Fruit fly (Drosophila melanogaster) whole organism, embryonic: Measurements from ENCODE around the gene CG4770.

Experiments used
- Aef1 ChIP-seq: fragments of 200-800 bp; sonication (Bioruptor generic); IDR thresholded peaks from 3 replicates; pipeline ENCODE4 v1.3.6; 2022; ENCODE audit warnings: missing biosample characterization, missing genetic modification characterization
- Asciz ChIP-seq: fragments of 200-800 bp; sonication (Bioruptor generic); optimal IDR thresholded peaks from 2 replicates; lab custom pipeline; 2017; ENCODE audit warnings: missing biosample characterization, mild to moderate bottlenecking, missing genetic modification characterization, missing genetic modification reagents
- B-H1 ChIP-seq: fragments of 200-800 bp; sonication (Bioruptor generic); IDR thresholded peaks from 3 replicates; pipeline ENCODE4 v1.3.6; 2022; ENCODE audit warnings: missing biosample characterization, missing genetic modification characterization
- CG10274 ChIP-seq: fragments of 200-800 bp; sonication (Bioruptor generic); optimal IDR thresholded peaks from 3 replicates; lab custom pipeline; 2017; ENCODE audit warnings: missing biosample characterization, mild to moderate bottlenecking, missing genetic modification characterization
- CG11560 ChIP-seq: fragments of 200-800 bp; sonication (Bioruptor generic); IDR thresholded peaks from 3 replicates; pipeline ENCODE4 v1.3.6; 2022; ENCODE audit warnings: missing biosample characterization, missing genetic modification characterization
- CG14860 ChIP-seq: fragments of 200-800 bp; sonication (Bioruptor generic); IDR thresholded peaks from 3 replicates; pipeline ENCODE4 v1.3.6; 2022; ENCODE audit warnings: missing biosample characterization, missing genetic modification characterization; ENCODE audit not compliant: partially characterized antibody
- CG15479 ChIP-seq: fragments of 200-800 bp; sonication (Bioruptor generic); optimal IDR thresholded peaks from 3 replicates; lab custom pipeline; 2019; ENCODE audit warnings: missing biosample characterization, mild to moderate bottlenecking, missing genetic modification characterization, moderate library complexity
- CG1647 ChIP-seq: fragments of 200-800 bp; sonication (Bioruptor generic); optimal IDR thresholded peaks from 3 replicates; lab custom pipeline; 2016; ENCODE audit warnings: missing biosample characterization, missing genetic modification characterization
- CG17612 ChIP-seq: fragments of 200-800 bp; sonication (Bioruptor generic); IDR thresholded peaks from 2 replicates; pipeline ENCODE4 v1.3.6; 2022; ENCODE audit warnings: missing biosample characterization, missing genetic modification characterization
- CG30020 ChIP-seq: fragments of 200-800 bp; optimal IDR thresholded peaks from 2 replicates; lab custom pipeline; 2019; ENCODE audit warnings: missing biosample characterization, mild to moderate bottlenecking, missing genetic modification characterization, moderate library complexity
- CG4328 ChIP-seq: fragments of 200-800 bp; sonication (Bioruptor generic); optimal IDR thresholded peaks from 3 replicates; lab custom pipeline; 2017; ENCODE audit warnings: missing biosample characterization, missing genetic modification reagents, missing genetic modification characterization
- CG5245 ChIP-seq: fragments of 200-800 bp; sonication (Bioruptor generic); optimal IDR thresholded peaks from 3 replicates; lab custom pipeline; 2016; ENCODE audit warnings: missing biosample characterization, missing genetic modification characterization
- CG8359 ChIP-seq: fragments of 200-800 bp; sonication (Bioruptor generic); optimal IDR thresholded peaks from 2 replicates; lab custom pipeline; 2017; ENCODE audit warnings: missing biosample characterization, mild to moderate bottlenecking, missing genetic modification characterization, borderline replicate concordance
- CG8944 ChIP-seq: fragments of 200-800 bp; sonication (Bioruptor generic); optimal IDR thresholded peaks from 3 replicates; lab custom pipeline; 2016; ENCODE audit warnings: missing biosample characterization, missing genetic modification characterization
- CG9727 ChIP-seq: fragments of 200-800 bp; sonication (Bioruptor generic); optimal IDR thresholded peaks from 3 replicates; lab custom pipeline; 2017; ENCODE audit warnings: missing biosample characterization, mild to moderate bottlenecking, missing genetic modification characterization
- Dek ChIP-seq: fragments of 200-800 bp; sonication (Bioruptor generic); optimal IDR thresholded peaks from 3 replicates; lab custom pipeline; 2019; ENCODE audit warnings: missing biosample characterization, mild to moderate bottlenecking, missing genetic modification characterization, moderate library complexity
- Dip2 ChIP-seq: fragments of 200-800 bp; sonication (Bioruptor generic); IDR thresholded peaks from 2 replicates; pipeline ENCODE4 v1.3.6; 2022; ENCODE audit warnings: missing biosample characterization, missing genetic modification characterization
- Doc3 ChIP-seq: fragments of 200-800 bp; sonication (Bioruptor generic); IDR thresholded peaks from 3 replicates; pipeline ENCODE4 v1.3.6; 2022; ENCODE audit warnings: missing biosample characterization, missing genetic modification characterization; ENCODE audit not compliant: partially characterized antibody
- Dp ChIP-seq: fragments of 200-800 bp; sonication (Bioruptor generic); optimal IDR thresholded peaks from 2 replicates; lab custom pipeline; 2018; ENCODE audit warnings: missing biosample characterization, mild to moderate bottlenecking, missing genetic modification characterization, moderate library complexity
- E2f2 ChIP-seq: fragments of 200-800 bp; sonication (Bioruptor generic); IDR thresholded peaks from 2 replicates; pipeline ENCODE4 v1.3.6; 2022; ENCODE audit warnings: missing biosample characterization, missing genetic modification characterization
- Gug ChIP-seq: fragments of 200-800 bp; sonication (Bioruptor generic); IDR thresholded peaks from 4 replicates; pipeline ENCODE4 v1.3.6; 2022; ENCODE audit warnings: missing biosample characterization, missing genetic modification characterization
- HmgZ ChIP-seq: fragments of 200-800 bp; sonication (Bioruptor generic); optimal IDR thresholded peaks from 2 replicates; lab custom pipeline; 2018; ENCODE audit warnings: missing biosample characterization, mild to moderate bottlenecking, missing genetic modification characterization
- Hmx ChIP-seq: fragments of 200-800 bp; sonication (Bioruptor generic); optimal IDR thresholded peaks from 2 replicates; lab custom pipeline; 2016; ENCODE audit warnings: missing biosample characterization, missing genetic modification characterization
- NC2β ChIP-seq: fragments of 200-800 bp; sonication (Bioruptor generic); optimal IDR thresholded peaks from 2 replicates; lab custom pipeline; 2016; ENCODE audit warnings: missing biosample characterization, missing genetic modification characterization
- NfI ChIP-seq: fragments of 200-800 bp; sonication (Bioruptor generic); optimal IDR thresholded peaks from 3 replicates; lab custom pipeline; 2018; ENCODE audit warnings: missing biosample characterization, mild to moderate bottlenecking, missing genetic modification characterization, moderate library complexity
- Oaz ChIP-seq: fragments of 200-800 bp; sonication (Bioruptor generic); IDR thresholded peaks from 2 replicates; pipeline ENCODE4 v1.3.6; 2022; ENCODE audit warnings: missing biosample characterization, missing genetic modification characterization
- Sox102F ChIP-seq: fragments of 200-800 bp; sonication (Bioruptor generic); optimal IDR thresholded peaks from 2 replicates; lab custom pipeline; 2018; ENCODE audit warnings: missing biosample characterization, mild to moderate bottlenecking, missing genetic modification characterization, moderate library complexity
- ab ChIP-seq: fragments of 200-800 bp; sonication (Bioruptor generic); optimal IDR thresholded peaks from 2 replicates; lab custom pipeline; 2016; ENCODE audit warnings: missing biosample characterization, missing genetic modification characterization
- bbx ChIP-seq: fragments of 200-800 bp; sonication (Bioruptor generic); IDR thresholded peaks from 2 replicates; pipeline ENCODE4 v1.3.6; 2022; ENCODE audit warnings: missing biosample characterization, missing genetic modification characterization; ENCODE audit not compliant: partially characterized antibody
- bigmax ChIP-seq: fragments of 200-800 bp; sonication (Bioruptor generic); optimal IDR thresholded peaks from 2 replicates; lab custom pipeline; 2018; ENCODE audit warnings: missing biosample characterization, mild to moderate bottlenecking, missing genetic modification characterization
- cato ChIP-seq: fragments of 200-800 bp; sonication (Bioruptor generic); optimal IDR thresholded peaks from 2 replicates; lab custom pipeline; 2016; ENCODE audit warnings: missing biosample characterization, missing genetic modification characterization, borderline replicate concordance
- caup ChIP-seq: fragments of 200-800 bp; sonication (Bioruptor generic); optimal IDR thresholded peaks from 3 replicates; lab custom pipeline; 2017; ENCODE audit warnings: missing biosample characterization, mild to moderate bottlenecking, missing genetic modification characterization, moderate library complexity; ENCODE audit not compliant: severe bottlenecking
- cg ChIP-seq: fragments of 200-800 bp; sonication (Bioruptor generic); optimal IDR thresholded peaks from 3 replicates; lab custom pipeline; 2019; ENCODE audit warnings: missing biosample characterization, mild to moderate bottlenecking, missing genetic modification characterization, moderate library complexity
- croc ChIP-seq: fragments of 200-800 bp; sonication (Bioruptor generic); conservative IDR thresholded peaks from 3 replicates; pipeline ENCODE4 v1.3.6; 2022; ENCODE audit warnings: missing biosample characterization, missing genetic modification characterization
- esg ChIP-seq: fragments of 200-800 bp; sonication (Bioruptor generic); conservative IDR thresholded peaks from 2 replicates; pipeline ENCODE4 v1.3.6; 2022; ENCODE audit warnings: missing biosample characterization, missing genetic modification characterization
- fd96Cb ChIP-seq: fragments of 200-800 bp; sonication (Bioruptor generic); optimal IDR thresholded peaks from 2 replicates; lab custom pipeline; 2018; ENCODE audit warnings: missing biosample characterization, mild to moderate bottlenecking, missing genetic modification characterization, moderate library complexity
- gcm ChIP-seq: fragments of 200-800 bp; sonication (Bioruptor generic); optimal IDR thresholded peaks from 2 replicates; lab custom pipeline; 2019; ENCODE audit warnings: missing biosample characterization, mild to moderate bottlenecking, missing genetic modification characterization, moderate library complexity
- hth ChIP-seq: fragments of >200 bp; optimal IDR thresholded peaks from 2 replicates; lab custom pipeline; 2017; ENCODE audit warnings: inconsistent platforms
- inv ChIP-seq: fragments of 200-800 bp; sonication (Bioruptor generic); IDR thresholded peaks from 2 replicates; pipeline ENCODE4 v1.3.6; 2022; ENCODE audit warnings: missing biosample characterization, missing genetic modification characterization; ENCODE audit not compliant: partially characterized antibody
- lab ChIP-seq: fragments of 200-800 bp; sonication (Bioruptor generic); optimal IDR thresholded peaks from 3 replicates; lab custom pipeline; 2017; ENCODE audit warnings: missing biosample characterization, missing genetic modification characterization, mild to moderate bottlenecking, moderate library complexity, missing genetic modification reagents
- oc ChIP-seq: fragments of 200-800 bp; sonication (Bioruptor generic); optimal IDR thresholded peaks from 2 replicates; lab custom pipeline; 2018; ENCODE audit warnings: missing biosample characterization, mild to moderate bottlenecking, missing genetic modification characterization, moderate library complexity
- org-1 ChIP-seq: fragments of 200-800 bp; sonication (Bioruptor generic); optimal IDR thresholded peaks from 2 replicates; lab custom pipeline; 2017; ENCODE audit warnings: missing biosample characterization, missing genetic modification characterization
- otp ChIP-seq: fragments of 200-800 bp; sonication (Bioruptor generic); IDR thresholded peaks from 3 replicates; pipeline ENCODE4, ENCODE4 v1.3.6; 2022; ENCODE audit warnings: missing biosample characterization, missing genetic modification characterization
- pb ChIP-seq: fragments of 200-800 bp; sonication (Bioruptor generic); optimal IDR thresholded peaks from 3 replicates; lab custom pipeline; 2016; ENCODE audit warnings: missing biosample characterization, missing genetic modification characterization
- pita ChIP-seq: fragments of 200-800 bp; sonication (Bioruptor generic); optimal IDR thresholded peaks from 2 replicates; lab custom pipeline; 2017; ENCODE audit warnings: missing biosample characterization, mild to moderate bottlenecking, missing genetic modification characterization
- repo ChIP-seq: fragments of 200-800 bp; sonication (Bioruptor generic); optimal IDR thresholded peaks from 2 replicates; lab custom pipeline; 2016; ENCODE audit warnings: missing biosample characterization, missing genetic modification characterization
- row ChIP-seq: fragments of 200-800 bp; sonication (Bioruptor generic); IDR thresholded peaks from 3 replicates; pipeline ENCODE4 v1.3.6; 2022; ENCODE audit warnings: missing biosample characterization, missing genetic modification characterization
- scrt ChIP-seq: fragments of 200-800 bp; sonication (Bioruptor generic); optimal IDR thresholded peaks from 2 replicates; lab custom pipeline; 2018; ENCODE audit warnings: missing biosample characterization, mild to moderate bottlenecking, missing genetic modification characterization, moderate library complexity
- twi ChIP-seq: fragments of 200-800 bp; optimal IDR thresholded peaks from 2 replicates; lab custom pipeline; 2019; ENCODE audit warnings: missing biosample characterization, mild to moderate bottlenecking, missing genetic modification characterization, moderate library complexity
- unc-4 ChIP-seq: fragments of 200-800 bp; sonication (Bioruptor generic); IDR thresholded peaks from 2 replicates; pipeline ENCODE4 v1.3.6; 2022; ENCODE audit warnings: missing biosample characterization, missing genetic modification characterization; ENCODE audit not compliant: partially characterized antibody

Gene CG4770

DNA sequence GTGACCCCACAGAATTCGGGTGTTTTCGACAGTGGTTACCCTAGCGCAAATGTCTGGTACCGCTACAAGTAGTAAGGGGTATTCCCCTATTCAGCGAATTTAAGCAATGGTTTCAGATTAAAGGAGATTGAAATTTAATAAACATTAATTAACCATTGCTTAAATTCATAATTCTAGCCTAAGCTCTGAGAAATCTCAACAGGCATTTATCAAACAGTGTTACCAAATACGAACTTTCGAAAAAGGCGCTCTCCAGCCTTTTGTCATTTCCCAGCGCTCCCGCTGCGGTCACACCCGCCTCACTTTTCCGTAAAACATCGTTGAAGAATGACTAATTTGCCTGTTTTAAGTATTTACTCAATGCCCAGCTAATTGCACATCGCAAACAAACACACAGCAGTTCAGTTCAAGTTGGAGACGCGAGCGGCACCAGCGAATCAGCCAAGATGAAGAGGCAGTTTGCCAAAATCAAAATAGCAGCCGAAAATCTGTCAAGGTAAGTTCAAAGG, 13.4 kb upstream of the CG4770 start, which contains the start of the genes Surf6 and RhoGAP92B (continued):
- TF ChIP-seq Asciz (GFP tag; lab: Kevin White, UChicago) (peak; percentile 60), CG15479 (GFP tag; lab: Kevin White, UChicago) (no peak), Hmx (no peak), CG4328 (GFP tag; lab: Kevin White, UChicago) (peak; percentile 64), CG14860 (GFP tag; lab: Robert Waterston, UW) (no peak), org-1 (GFP tag; lab: Kevin White, UChicago) (peak; percentile 39), CG9727 (GFP tag; lab: Kevin White, UChicago) (peak; percentile 68), Aef1 (GFP tag; lab: Robert Waterston, UW) (peak; percentile 35; the same call in 1 of the 3 replicates), Dek (tag; lab: Kevin White, UChicago) (peak; percentile 39), CG30020 (tag; lab: Kevin White, UChicago) (peak; percentile 51), E2f2 (GFP tag; lab: Robert Waterston, UW) (peak; percentile 84), inv (GFP tag; lab: Robert Waterston, UW) (no peak), bbx (GFP tag; lab: Robert Waterston, UW) (no peak), esg (GFP tag; lab: Robert Waterston, UW) (no peak; the same call in 1 of the 2 replicates), CG8359 (GFP tag; lab: Kevin White, UChicago) (peak; percentile 4), Sox102F (GFP tag; lab: Kevin White, UChicago) (no peak), pita (GFP tag; lab: Kevin White, UChicago) (no peak), NC2β (peak; percentile 78), Dip2 (GFP tag; lab: Robert Waterston, UW) (no peak), Oaz (GFP tag; lab: Robert Waterston, UW) (no peak), hth (lab: Kevin White, UChicago) (no peak), HmgZ (peak; percentile 79), CG17612 (GFP tag; lab: Robert Waterston, UW) (0 out of 2 replicates have a peak, but pooled peaks have one; percentile 23), CG1647 (GFP tag; lab: Kevin White, UChicago) (peak; percentile 35), cg (GFP tag; lab: Kevin White, UChicago) (peak; percentile 58), cato (GFP tag; lab: Kevin White, UChicago) (no peak), CG11560 (no peak), Doc3 (GFP tag; lab: Robert Waterston, UW) (no peak), ab (GFP tag; lab: Kevin White, UChicago) (no peak), otp (GFP tag; lab: Robert Waterston, UW) (no peak), row (peak; percentile 71), oc (no peak), unc-4 (GFP tag; lab: Robert Waterston, UW) (peak; percentile 45; the same call in 1 of the 2 replicates), CG8944 (peak; percentile 39), lab (GFP tag; lab: Kevin White, UChicago) (peak; percentile 79), Gug (GFP tag; lab: Robert Waterston, UW) (no peak), NfI (GFP tag; lab: Kevin White, UChicago) (peak; percentile 64), pb (GFP tag; lab: Kevin White, UChicago) (peak; percentile 60), scrt (GFP tag; lab: Kevin White, UChicago) (peak; percentile 56), croc (GFP tag; lab: Robert Waterston, UW) (no peak), B-H1 (GFP tag; lab: Robert Waterston, UW) (no peak), fd96Cb (tag; lab: Kevin White, UChicago) (peak; percentile 9), bigmax (GFP tag; lab: Kevin White, UChicago) (peak; percentile 33), CG10274 (GFP tag; lab: Kevin White, UChicago) (no peak), twi (peak; percentile 38), repo (GFP tag; lab: Kevin White, UChicago) (peak; percentile 34), CG5245 (GFP tag; lab: Kevin White, UChicago) (peak; percentile 17), Dp (GFP tag; lab: Kevin White, UChicago) (peak; percentile 75), caup (GFP tag; lab: Kevin White, UChicago) (peak; percentile 71), gcm (GFP tag; lab: Kevin White, UChicago) (peak; percentile 63)
